Fruit fly (Drosophila melanogaster): ENCODE measurements around the gene CG7342.
A peak's percentile ranks its signal among the peaks of the same experiment; 100 is the strongest.

The CG7342 gene

DNA sequence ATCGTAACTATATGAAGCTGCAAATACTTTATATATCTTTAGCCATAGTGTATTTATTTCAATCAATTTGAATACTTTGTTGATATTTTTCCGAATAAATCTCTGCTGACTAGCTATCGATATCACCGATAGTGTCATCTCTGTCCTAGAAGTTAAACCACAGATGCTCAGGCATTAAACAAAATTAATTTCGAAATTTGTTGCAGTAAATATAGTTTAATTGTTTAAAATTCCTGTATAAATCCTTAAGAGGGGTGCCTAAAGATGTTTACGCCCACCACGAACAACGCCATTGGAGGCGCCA, 41.7 kb downstream of the CG7342 start, which contains the start of gene Nup58:
Gene Nup58 (plus strand): TSS at position 126 of the 304 bp plus-strand sequence.
- no peak for TF ChIP-seq CTCF (optimal IDR thresholded peaks at IDR 0.05)
- TF ChIP-seq CG8478 (optimal IDR thresholded peaks at IDR 0.05): no peak

DNA sequence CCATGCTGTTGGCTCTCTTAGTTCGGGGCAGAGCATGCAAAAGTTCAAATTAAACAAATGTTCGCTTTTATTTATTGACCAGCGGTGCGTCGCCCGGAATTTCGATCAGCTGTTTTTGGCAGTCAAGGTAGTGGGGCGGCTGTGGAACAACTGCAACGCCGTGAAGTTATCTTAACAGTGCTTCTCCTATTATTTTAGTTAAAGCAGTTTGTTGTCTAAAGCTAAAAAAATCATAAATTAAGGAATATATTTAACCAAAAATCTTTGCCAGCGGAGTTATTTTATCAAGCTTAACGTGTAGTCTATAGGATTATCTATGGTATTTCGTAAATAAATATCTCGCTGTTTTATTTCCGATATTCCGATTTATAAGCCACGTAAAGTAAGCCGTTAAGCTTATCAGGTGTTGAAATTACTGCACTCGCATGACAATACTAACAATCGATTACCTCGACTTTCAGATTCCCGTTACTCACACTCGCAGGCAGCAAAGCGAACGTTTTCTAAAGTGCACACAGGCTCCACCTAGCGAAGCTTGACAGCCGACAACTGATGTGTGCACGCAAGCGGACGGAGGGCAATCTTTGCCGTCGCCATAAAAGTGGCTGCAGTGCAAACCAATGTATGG, 45.2 kb downstream of the CG7342 start, which contains the start of the genes CG6195 and CG31220:
Gene CG6195 (minus strand): TSS at position 122 of the 628 bp plus-strand sequence.
Gene CG31220 (plus strand): TSS at position 199 of the 628 bp plus-strand sequence.
- TF ChIP-seq CTCF (optimal IDR thresholded peaks at IDR 0.05): peak; percentile 86 to 87
- TF ChIP-seq CG8478 (optimal IDR thresholded peaks at IDR 0.05): no peak

DNA sequence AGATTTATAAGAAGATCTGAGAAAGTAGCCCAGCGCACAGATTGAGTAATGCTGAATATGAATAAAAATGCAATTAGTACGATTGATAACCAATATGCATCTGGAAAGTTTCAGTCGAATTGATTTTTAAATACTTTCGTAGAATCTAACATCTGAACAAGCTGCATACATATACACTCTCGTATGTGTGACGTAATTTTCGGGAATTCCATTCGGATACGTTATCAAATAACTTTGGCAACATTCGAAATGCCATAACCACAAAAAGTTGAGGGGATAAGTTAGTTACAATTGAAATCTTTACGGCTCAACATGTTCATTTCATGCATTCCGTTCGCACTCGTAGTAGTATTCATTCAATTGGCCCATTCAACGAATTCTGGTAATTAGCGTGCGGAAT, 47.5 kb downstream of the CG7342 start, which contains the start of gene CG31219:
Gene CG31219 (plus strand): TSS at position 301 of the 400 bp plus-strand sequence.
- TF ChIP-seq CG8478 (optimal IDR thresholded peaks at IDR 0.05) (no peak), CTCF (optimal IDR thresholded peaks at IDR 0.05) (no peak)
